Worm (Caenorhabditis elegans) whole organism, L3 larva: ENCODE results near the gene sel-2.

Experiments
- R02D3.7 ChIP-seq: fragments of 150-350 bp; optimal IDR thresholded peaks from 2 replicates; lab custom pipeline; 2014; ENCODE audit warnings: missing biosample characterization, missing genetic modification characterization
- ZK546.5 ChIP-seq: sonication (generic microtip); optimal IDR thresholded peaks from 2 replicates; lab custom pipeline; 2017; ENCODE audit warnings: missing biosample characterization, missing genetic modification characterization
- aly-2 ChIP-seq: fragments of 150-350 bp; optimal IDR thresholded peaks from 2 replicates; lab custom pipeline; 2014; ENCODE audit warnings: missing biosample characterization, missing genetic modification characterization
- ama-1 ChIP-seq: fragments of 150-350 bp; optimal IDR thresholded peaks from 2 replicates; lab custom pipeline; 2018
- ceh-16 ChIP-seq: sonication (generic microtip); optimal IDR thresholded peaks from 2 replicates; lab custom pipeline; 2017; ENCODE audit warnings: missing biosample characterization, missing genetic modification characterization
- ceh-28 ChIP-seq: fragments of 150-350 bp; optimal IDR thresholded peaks from 2 replicates; lab custom pipeline; 2014; ENCODE audit warnings: missing biosample characterization, missing genetic modification reagents, missing genetic modification characterization
- ceh-82 ChIP-seq: fragments of 150-350 bp; optimal IDR thresholded peaks from 2 replicates; lab custom pipeline; 2014; ENCODE audit warnings: missing biosample characterization, missing genetic modification characterization
- ceh-9 ChIP-seq: sonication (generic microtip); optimal IDR thresholded peaks from 2 replicates; lab custom pipeline; 2018; ENCODE audit warnings: missing biosample characterization, missing genetic modification characterization
- daf-12 ChIP-seq: fragments of 150-350 bp; optimal IDR thresholded peaks from 2 replicates; lab custom pipeline; 2014; ENCODE audit warnings: missing biosample characterization, missing genetic modification reagents, missing genetic modification characterization
- egl-27 ChIP-seq: sonication (generic microtip); optimal IDR thresholded peaks from 4 replicates; lab custom pipeline; 2017; ENCODE audit warnings: missing biosample characterization, missing genetic modification reagents, missing genetic modification characterization
- egl-5 ChIP-seq: fragments of 150-350 bp; optimal IDR thresholded peaks from 2 replicates; lab custom pipeline; 2017; ENCODE audit warnings: missing biosample characterization, missing genetic modification reagents, missing genetic modification characterization, inconsistent platforms
- elt-1 ChIP-seq: fragments of 150-350 bp; optimal IDR thresholded peaks from 2 replicates; lab custom pipeline; 2014; ENCODE audit warnings: missing biosample characterization, missing genetic modification characterization
- elt-2 ChIP-seq: sonication (generic microtip); optimal IDR thresholded peaks from 2 replicates; lab custom pipeline; 2016; ENCODE audit warnings: missing genetic modification reagents, mild to moderate bottlenecking, missing genetic modification characterization, missing compliant biosample characterization
- eor-1 ChIP-seq, 2 experiments: fragments of 150-350 bp; optimal IDR thresholded peaks; 2 replicates each; lab custom pipeline; 2014 to 2018; ENCODE audit warnings: missing biosample characterization in 2 of 2, missing genetic modification characterization in 2 of 2
- fkh-10 ChIP-seq: sonication (generic microtip); optimal IDR thresholded peaks from 2 replicates; lab custom pipeline; 2017; ENCODE audit warnings: missing biosample characterization, missing genetic modification reagents, missing genetic modification characterization
- fkh-2 ChIP-seq: fragments of 150-350 bp; optimal IDR thresholded peaks from 2 replicates; lab custom pipeline; 2014; ENCODE audit warnings: missing biosample characterization, missing genetic modification reagents, missing genetic modification characterization
- fos-1 ChIP-seq: fragments of 150-350 bp; optimal IDR thresholded peaks from 2 replicates; lab custom pipeline; 2014; ENCODE audit warnings: missing biosample characterization, missing genetic modification characterization
- hmg-11 ChIP-seq: sonication (generic microtip); optimal IDR thresholded peaks from 2 replicates; lab custom pipeline; 2016; ENCODE audit warnings: missing genetic modification characterization, missing compliant biosample characterization
- jun-1 ChIP-seq: fragments of 150-350 bp; optimal IDR thresholded peaks from 2 replicates; lab custom pipeline; 2014; ENCODE audit warnings: missing biosample characterization, missing genetic modification reagents, missing genetic modification characterization
- lin-15B ChIP-seq: fragments of 150-350 bp; optimal IDR thresholded peaks from 2 replicates; lab custom pipeline; 2014; ENCODE audit warnings: missing biosample characterization, missing genetic modification characterization
- lin-39 ChIP-seq: fragments of 150-350 bp; optimal IDR thresholded peaks from 2 replicates; lab custom pipeline; 2018; ENCODE audit warnings: missing biosample characterization, missing genetic modification reagents, missing genetic modification characterization
- lsy-12 ChIP-seq: sonication (generic microtip); optimal IDR thresholded peaks from 2 replicates; lab custom pipeline; 2016; ENCODE audit warnings: mild to moderate bottlenecking, missing genetic modification characterization, missing compliant biosample characterization
- mdl-1 ChIP-seq: fragments of 150-350 bp; optimal IDR thresholded peaks from 2 replicates; lab custom pipeline; 2014; ENCODE audit warnings: missing biosample characterization, missing genetic modification characterization
- mml-1 ChIP-seq: fragments of 150-350 bp; sonication (generic microtip); optimal IDR thresholded peaks from 3 replicates; lab custom pipeline; 2014; ENCODE audit warnings: missing biosample characterization, missing genetic modification characterization
- nfya-1 ChIP-seq: sonication (generic microtip); optimal IDR thresholded peaks from 2 replicates; lab custom pipeline; 2017; ENCODE audit warnings: missing genetic modification characterization, mild to moderate bottlenecking, missing compliant biosample characterization, antibody characterized with exemption, moderate library complexity; ENCODE audit not compliant: insufficient read depth
- nhr-11 ChIP-seq: fragments of 150-350 bp; optimal IDR thresholded peaks from 2 replicates; lab custom pipeline; 2014; ENCODE audit warnings: missing biosample characterization, missing genetic modification characterization
- nhr-23 ChIP-seq: fragments of 150-350 bp; optimal IDR thresholded peaks from 2 replicates; lab custom pipeline; 2014; ENCODE audit warnings: missing biosample characterization, missing genetic modification reagents, missing genetic modification characterization
- nhr-237 ChIP-seq: fragments of 150-350 bp; optimal IDR thresholded peaks from 2 replicates; lab custom pipeline; 2014; ENCODE audit warnings: missing biosample characterization, missing genetic modification characterization
- nhr-25 ChIP-seq: sonication (generic microtip); optimal IDR thresholded peaks from 2 replicates; lab custom pipeline; 2017; ENCODE audit warnings: missing biosample characterization, missing genetic modification characterization
- nhr-28 ChIP-seq: fragments of 150-350 bp; optimal IDR thresholded peaks from 2 replicates; lab custom pipeline; 2014; ENCODE audit warnings: missing biosample characterization, missing genetic modification characterization
- nhr-67 ChIP-seq: fragments of 150-350 bp; optimal IDR thresholded peaks from 2 replicates; lab custom pipeline; 2014; ENCODE audit warnings: missing biosample characterization, missing genetic modification characterization
- nhr-76 ChIP-seq: fragments of 150-350 bp; sonication (generic microtip); optimal IDR thresholded peaks from 5 replicates; lab custom pipeline; 2014; ENCODE audit warnings: missing biosample characterization, missing genetic modification characterization
- nhr-77 ChIP-seq: fragments of 150-350 bp; optimal IDR thresholded peaks from 2 replicates; lab custom pipeline; 2014; ENCODE audit warnings: missing biosample characterization, missing genetic modification characterization
- pha-4 ChIP-seq: fragments of 150-350 bp; optimal IDR thresholded peaks from 2 replicates; lab custom pipeline; 2014; ENCODE audit warnings: missing biosample characterization, missing genetic modification reagents, missing genetic modification characterization
- pqm-1 ChIP-seq: fragments of 150-350 bp; optimal IDR thresholded peaks from 2 replicates; lab custom pipeline; 2017; ENCODE audit warnings: missing biosample characterization, missing genetic modification characterization, inconsistent platforms
- skn-1 ChIP-seq: fragments of 150-350 bp; optimal IDR thresholded peaks from 2 replicates; lab custom pipeline; 2014; ENCODE audit warnings: missing biosample characterization, missing genetic modification characterization
- snpc-4 ChIP-seq: fragments of 150-350 bp; optimal IDR thresholded peaks from 2 replicates; lab custom pipeline; 2014; ENCODE audit warnings: missing biosample characterization, missing genetic modification characterization
- tbx-2 ChIP-seq: sonication (generic microtip); optimal IDR thresholded peaks from 2 replicates; lab custom pipeline; 2016; ENCODE audit warnings: mild to moderate bottlenecking, missing genetic modification characterization, missing compliant biosample characterization
- unc-39 ChIP-seq: sonication (generic microtip); optimal IDR thresholded peaks from 4 replicates; lab custom pipeline; 2017; ENCODE audit warnings: missing biosample characterization, missing genetic modification characterization
- unc-62 ChIP-seq: fragments of 150-350 bp; sonication (generic microtip); optimal IDR thresholded peaks from 4 replicates; lab custom pipeline; 2014; ENCODE audit warnings: missing biosample characterization, missing genetic modification reagents, missing genetic modification characterization
- zag-1 ChIP-seq: fragments of 150-350 bp; optimal IDR thresholded peaks from 2 replicates; lab custom pipeline; 2014; ENCODE audit warnings: missing biosample characterization, missing genetic modification characterization
- ztf-11 ChIP-seq: fragments of 150-350 bp; optimal IDR thresholded peaks from 2 replicates; lab custom pipeline; 2014; ENCODE audit warnings: missing biosample characterization, missing genetic modification characterization
- ztf-4 ChIP-seq: fragments of 150-350 bp; optimal IDR thresholded peaks from 2 replicates; lab custom pipeline; 2014; ENCODE audit warnings: missing biosample characterization, missing genetic modification characterization

Gene sel-2

ce11 chrIII:4555345-4555744 lies 56.8 kb downstream of the sel-2 start:
- TF ChIP-seq lin-39 (peak; percentile 16), nfya-1 (tag; lab: Kevin White, UChicago) (peak; percentile 50), nhr-28 (tag; lab: Kevin White, UChicago) (no peak), eor-1 (tag; optimal IDR thresholded peaks at IDR 0.05; lab: Kevin White, UChicago) (no peak), unc-39 (tag; lab: Kevin White, UChicago) (no peak), fos-1 (tag; lab: Kevin White, UChicago) (no peak), hmg-11 (tag; lab: Kevin White, UChicago) (peak; percentile 12), nhr-67 (tag; lab: Kevin White, UChicago) (no peak), R02D3.7 (tag; lab: Kevin White, UChicago) (no peak), ceh-28 (tag; lab: Kevin White, UChicago) (no peak), egl-27 (tag; lab: Kevin White, UChicago) (no peak), pqm-1 (tag; lab: Kevin White, UChicago) (no peak), ztf-4 (tag; lab: Kevin White, UChicago) (no peak)

ce11 chrIII:4553316-4553715 lies 58.9 kb downstream of the sel-2 start, which contains the start of gene imph-1:
Gene imph-1 (plus strand): TSS chrIII:4553616.
- TF ChIP-seq daf-12 (tag; lab: Kevin White, UChicago) = no peak
- no peak for TF ChIP-seq fkh-10 (GFP tag; lab: Kevin White, UChicago)
- no peak for TF ChIP-seq nhr-28 (tag; lab: Kevin White, UChicago)
- no peak for TF ChIP-seq pqm-1 (tag; lab: Kevin White, UChicago)
- no peak for TF ChIP-seq ceh-82 (tag; lab: Kevin White, UChicago)
- TF ChIP-seq egl-27 (tag; lab: Kevin White, UChicago) = no peak
- no peak for TF ChIP-seq ztf-11 (tag; lab: Kevin White, UChicago)
- TF ChIP-seq mml-1 (tag; lab: Kevin White, UChicago) = no peak
- TF ChIP-seq snpc-4 (tag; lab: Kevin White, UChicago) = no peak
- TF ChIP-seq fos-1 (tag; lab: Kevin White, UChicago) = no peak
- TF ChIP-seq tbx-2 (tag; lab: Kevin White, UChicago) = no peak
- no peak for TF ChIP-seq elt-2

- peak; percentile 56 for TF ChIP-seq elt-2
- no peak for TF ChIP-seq nhr-67 (tag; lab: Kevin White, UChicago)
- no peak for TF ChIP-seq lin-15B (tag; lab: Kevin White, UChicago)
- TF ChIP-seq nhr-25 (tag; lab: Kevin White, UChicago) = no peak
- no peak for TF ChIP-seq ztf-11 (tag; lab: Kevin White, UChicago)
- TF ChIP-seq ZK546.5 = no peak
- TF ChIP-seq, all 47 proteins: peak for 1
These were observed 59.3 kb downstream of the sel-2 start for ce11 chrIII:4552872-4553271.

ce11 chrIII:4551963-4552362 lies 60.2 kb downstream of the sel-2 start:
- TF ChIP-seq unc-62 (GFP tag; lab: Kevin White, UChicago) = no peak
- TF ChIP-seq egl-5 (tag; lab: Kevin White, UChicago) = peak; percentile 27
- TF ChIP-seq nhr-67 (tag; lab: Kevin White, UChicago) = no peak
- TF ChIP-seq unc-39 (tag; lab: Kevin White, UChicago) = no peak
- no peak for TF ChIP-seq ceh-82 (tag; lab: Kevin White, UChicago)
- peak; percentile 44 for TF ChIP-seq jun-1 (tag; lab: Kevin White, UChicago)
- peak; percentile 19 for TF ChIP-seq ama-1 (lab: Kevin White, UChicago)
- TF ChIP-seq daf-12 (tag; lab: Kevin White, UChicago) = no peak
- peak; percentile 94 for TF ChIP-seq pha-4 (tag; lab: Kevin White, UChicago)
- TF ChIP-seq ztf-11 (tag; lab: Kevin White, UChicago) = no peak
- no peak for TF ChIP-seq nhr-11 (tag; lab: Kevin White, UChicago)
- TF ChIP-seq ceh-16 (tag; lab: Kevin White, UChicago) = no peak
- peak; percentile 72 for TF ChIP-seq lin-15B (tag; lab: Kevin White, UChicago)
- TF ChIP-seq tbx-2 (tag; lab: Kevin White, UChicago) = no peak
- no peak for TF ChIP-seq fkh-10 (GFP tag; lab: Kevin White, UChicago)
- TF ChIP-seq aly-2 (tag; lab: Kevin White, UChicago) = no peak
- TF ChIP-seq nhr-77 = no peak
- TF ChIP-seq nhr-237 = no peak
- TF ChIP-seq nhr-76 = no peak
- no peak for TF ChIP-seq elt-1 (tag; lab: Kevin White, UChicago)
- TF ChIP-seq mdl-1 (tag; lab: Kevin White, UChicago) = peak; percentile 16
- no peak for TF ChIP-seq ZK546.5
- peak; percentile 80 for TF ChIP-seq elt-2
- TF ChIP-seq R02D3.7 (tag; lab: Kevin White, UChicago) = peak; percentile 52
- peak; percentile 19 for TF ChIP-seq fkh-2 (tag; lab: Kevin White, UChicago)
- TF ChIP-seq hmg-11 (tag; lab: Kevin White, UChicago) = peak; percentile 91
- no peak for TF ChIP-seq nhr-28 (tag; lab: Kevin White, UChicago)
- peak; percentile 38 for TF ChIP-seq snpc-4 (tag; lab: Kevin White, UChicago)
- TF ChIP-seq fos-1 (tag; lab: Kevin White, UChicago) = no peak
- TF ChIP-seq ztf-4 (tag; lab: Kevin White, UChicago) = no peak
- peak; percentile 61 for TF ChIP-seq nhr-23
- TF ChIP-seq ceh-9 (tag; lab: Kevin White, UChicago) = no peak
- TF ChIP-seq nfya-1 (tag; lab: Kevin White, UChicago) = peak; percentile 81
- no peak for TF ChIP-seq egl-27 (tag; lab: Kevin White, UChicago)
- TF ChIP-seq zag-1 (tag; lab: Kevin White, UChicago) = no peak
- TF ChIP-seq eor-1 (tag; optimal IDR thresholded peaks at IDR 0.05; lab: Kevin White, UChicago) = no peak
- peak; percentile 48 for TF ChIP-seq lsy-12 (tag; lab: Kevin White, UChicago)
- no peak for TF ChIP-seq skn-1
- TF ChIP-seq mml-1 (tag; lab: Kevin White, UChicago) = no peak
- TF ChIP-seq nhr-25 (tag; lab: Kevin White, UChicago) = peak; percentile 79
